Worm (Caenorhabditis elegans) whole organism, L3 larva: Measurements from ENCODE around the gene ZK688.10.

Experiments used
- skn-1 ChIP-seq: fragments of 150-350 bp; optimal IDR thresholded peaks from 2 replicates; lab custom pipeline; 2014; ENCODE audit warnings: missing biosample characterization, missing genetic modification characterization
- snpc-4 ChIP-seq: fragments of 150-350 bp; optimal IDR thresholded peaks from 2 replicates; lab custom pipeline; 2014; ENCODE audit warnings: missing biosample characterization, missing genetic modification characterization
- unc-62 ChIP-seq: fragments of 150-350 bp; sonication (generic microtip); optimal IDR thresholded peaks from 4 replicates; lab custom pipeline; 2014; ENCODE audit warnings: missing biosample characterization, missing genetic modification reagents, missing genetic modification characterization
- zag-1 ChIP-seq: fragments of 150-350 bp; optimal IDR thresholded peaks from 2 replicates; lab custom pipeline; 2014; ENCODE audit warnings: missing biosample characterization, missing genetic modification characterization
- ztf-11 ChIP-seq: fragments of 150-350 bp; optimal IDR thresholded peaks from 2 replicates; lab custom pipeline; 2014; ENCODE audit warnings: missing biosample characterization, missing genetic modification characterization

DNA sequence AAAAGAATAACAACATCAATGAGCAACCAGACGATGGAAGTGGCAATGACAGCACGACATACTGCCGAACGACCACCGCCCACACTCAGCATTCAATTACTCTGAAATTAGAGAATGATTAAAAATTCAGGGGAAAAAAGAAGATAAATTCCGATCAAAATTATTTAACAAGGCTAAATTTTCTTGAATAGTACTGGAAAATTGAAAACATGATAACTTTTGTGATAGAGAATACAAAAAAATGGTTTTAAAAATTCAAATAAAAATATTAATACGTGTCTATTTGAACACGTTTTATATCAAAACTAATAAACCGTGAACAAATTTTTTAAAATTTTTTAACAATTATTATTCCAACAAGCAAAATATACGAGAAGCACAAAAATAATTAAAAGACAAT, 20.8 kb upstream of the ZK688.10 start, which contains the start of gene gly-3:
- TF ChIP-seq snpc-4 (no peak), skn-1 (tag; lab: Kevin White, UChicago) (no peak), ztf-11 (tag; lab: Kevin White, UChicago) (no peak), unc-62 (GFP tag; lab: Kevin White, UChicago) (no peak), zag-1 (tag; lab: Kevin White, UChicago) (no peak)
